Worm (Caenorhabditis elegans) whole organism, early embryonic: ENCODE results near the gene copb-1.

Source experiments
- B0310.2 ChIP-seq: sonication (generic microtip); optimal IDR thresholded peaks from 2 replicates; lab custom pipeline; 2016; ENCODE audit warnings: mild to moderate bottlenecking, missing genetic modification characterization, missing compliant biosample characterization
- ama-1 ChIP-seq: fragments of 150-350 bp; optimal IDR thresholded peaks from 2 replicates; lab custom pipeline; 2014
- ceh-13 ChIP-seq: fragments of 200-800 bp; sonication (Bioruptor generic); optimal IDR thresholded peaks from 2 replicates; lab custom pipeline; 2018; ENCODE audit warnings: mild to moderate bottlenecking, missing genetic modification characterization, missing compliant biosample characterization
- ets-7 ChIP-seq: sonication (generic microtip); optimal IDR thresholded peaks from 2 replicates; lab custom pipeline; 2016; ENCODE audit warnings: missing genotype, missing genetic modification characterization, missing compliant biosample characterization
- flt-1 ChIP-seq: fragments of 200-800 bp; sonication (Bioruptor generic); IDR thresholded peaks from 2 replicates; pipeline ENCODE4 v1.3.6; 2022; ENCODE audit warnings: missing genetic modification characterization, missing compliant biosample characterization
- hmbx-1 ChIP-seq: sonication (generic microtip); optimal IDR thresholded peaks from 2 replicates; lab custom pipeline; 2016; ENCODE audit warnings: mild to moderate bottlenecking, missing genetic modification characterization, missing compliant biosample characterization
- tbx-11 ChIP-seq: fragments of 200-800 bp; sonication (Bioruptor generic); IDR thresholded peaks from 2 replicates; pipeline ENCODE4 v1.3.6; 2022; ENCODE audit warnings: missing genetic modification characterization, missing compliant biosample characterization

DNA sequence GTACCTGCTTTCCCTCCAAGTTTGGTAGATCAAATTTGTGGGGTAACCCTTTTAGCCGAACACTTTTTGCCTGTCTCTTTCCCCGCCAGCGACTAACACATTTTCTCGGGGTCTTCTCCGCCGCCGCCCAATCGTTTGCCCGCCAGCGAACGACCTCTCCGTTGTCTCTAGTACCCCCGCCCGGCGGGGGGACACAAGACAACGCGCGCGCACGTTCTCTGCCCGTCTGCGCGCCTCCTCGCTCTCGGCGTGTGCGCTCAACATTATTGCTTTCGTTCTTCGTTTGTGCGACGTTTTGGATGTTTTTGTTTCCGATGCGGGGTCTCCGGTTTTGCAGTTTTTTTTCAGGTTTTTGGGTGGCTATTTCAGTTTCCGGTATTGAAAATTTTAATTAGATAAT lies 23.1 kb upstream of the copb-1 start:
- TF ChIP-seq ets-7 (tag; lab: Kevin White, UChicago) (no peak), tbx-11 (GFP tag; lab: Robert Waterston, UW) (no peak), flt-1 (no peak), ama-1 (no peak), hmbx-1 (no peak), B0310.2 (tag; lab: Kevin White, UChicago) (no peak), ceh-13 (GFP tag; lab: Kevin White, UChicago) (no peak)
